Worm (Caenorhabditis elegans): ENCODE measurements around the gene F59A7.12.

F59A7.12 gene

DNA sequence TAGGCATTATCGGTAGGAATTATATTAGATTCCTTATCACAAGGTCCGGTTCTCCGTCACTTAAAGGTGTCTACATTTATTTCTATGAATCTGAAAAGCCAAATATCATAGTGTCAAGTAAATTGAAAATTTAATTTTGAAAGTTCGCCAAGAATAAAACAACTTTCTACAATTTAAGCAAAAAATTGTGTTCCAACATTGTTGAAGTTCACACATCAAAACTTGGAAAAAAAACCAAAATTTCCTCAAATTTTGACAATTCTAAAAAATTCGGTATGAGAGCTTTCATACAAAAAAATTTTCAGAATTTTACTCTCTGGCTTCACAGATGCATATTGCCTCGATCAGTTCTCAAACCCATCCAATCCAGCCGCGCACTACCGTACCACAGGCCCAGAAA is 18.2 kb upstream of the F59A7.12 start, which contains the start of gene F59A7.7:
Gene F59A7.7, plus strand, starts transcription at position 301 of the 400 bp plus-strand sequence.
- TF ChIP-seq ahr-1 (tag; optimal IDR thresholded peaks at IDR 0.05), result no peak

DNA sequence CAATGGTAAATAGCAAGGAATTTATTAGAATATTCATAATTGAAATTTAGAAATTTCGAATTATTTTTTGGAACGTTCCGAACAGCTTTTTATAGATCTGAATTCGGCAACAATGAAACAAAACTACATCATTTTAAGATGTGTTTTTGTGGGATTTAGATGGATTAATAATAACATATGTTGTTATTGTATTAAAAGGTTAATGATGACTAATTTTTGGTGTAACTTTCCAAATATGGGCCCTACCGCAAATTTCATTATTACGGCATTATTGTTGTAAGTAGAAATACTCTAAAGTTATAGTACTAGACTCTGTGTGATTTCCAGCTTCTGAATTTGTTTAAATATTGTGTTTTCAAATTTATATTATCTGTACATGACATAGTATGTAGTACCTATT is 16.2 kb upstream of the F59A7.12 start, which contains the start of gene F59A7.11:
Gene F59A7.11, minus strand, starts transcription at position 101 of the 400 bp plus-strand sequence.
- TF ChIP-seq ceh-45 (GFP tag; IDR thresholded peaks at IDR 0.05) (no peak), fkh-10 (GFP tag; optimal IDR thresholded peaks at IDR 0.05) (no peak), ceh-18 (tag; optimal IDR thresholded peaks at IDR 0.05) (no peak), pha-2 (tag; optimal IDR thresholded peaks at IDR 0.05) (no peak), rnt-1 (tag; optimal IDR thresholded peaks at IDR 0.05) (no peak), K02D7.2 (tag; optimal IDR thresholded peaks at IDR 0.05) (no peak), dmd-4 (tag; optimal IDR thresholded peaks at IDR 0.05; ENCODE audit: borderline replicate concordance) (no peak), ahr-1 (tag; optimal IDR thresholded peaks at IDR 0.05) (no peak), nfya-1 (tag; optimal IDR thresholded peaks at IDR 0.05) (no peak), pat-9 (tag; optimal IDR thresholded peaks at IDR 0.05) (no peak), madf-2 (tag; optimal IDR thresholded peaks at IDR 0.05) (no peak), ceh-24 (tag; optimal IDR thresholded peaks at IDR 0.05) (no peak), elt-4 (tag; optimal IDR thresholded peaks at IDR 0.05) (no peak), ets-4 (tag; optimal IDR thresholded peaks at IDR 0.05) (no peak), dve-1 (tag; optimal IDR thresholded peaks at IDR 0.05) (no peak), unc-3 (GFP tag; conservative IDR thresholded peaks at IDR 0.05) (no peak), unc-3 (tag; optimal IDR thresholded peaks at IDR 0.05) (no peak), nhr-11 (tag; optimal IDR thresholded peaks at IDR 0.05) (no peak)

DNA sequence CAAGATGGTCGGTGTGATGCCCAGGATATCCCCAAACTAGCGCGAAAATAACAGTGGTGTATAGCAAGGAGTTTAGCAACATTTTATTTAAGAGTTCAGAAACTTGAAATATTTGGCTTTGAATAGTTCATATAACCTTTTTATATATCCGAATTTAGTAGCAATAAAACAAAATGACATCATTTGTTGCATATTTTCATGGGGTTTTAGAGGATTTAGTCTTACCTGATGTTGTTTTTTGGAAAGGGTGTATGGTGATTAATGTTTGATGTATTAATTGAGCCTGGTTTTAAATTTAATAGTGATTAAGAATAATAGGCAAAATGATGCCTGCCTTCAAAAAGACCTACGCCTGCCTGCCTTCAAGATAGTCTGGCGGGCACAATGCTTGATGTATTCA is 13.5 kb upstream of the F59A7.12 start, which contains the start of gene F59A7.2:
Gene F59A7.2, minus strand, starts transcription at position 101 of the 400 bp plus-strand sequence.
- TF ChIP-seq hlh-15 (tag; optimal IDR thresholded peaks at IDR 0.05) (no peak), hlh-6 (tag; optimal IDR thresholded peaks at IDR 0.05) (no peak), pros-1 (tag; optimal IDR thresholded peaks at IDR 0.05) (no peak), lim-6 (tag; optimal IDR thresholded peaks at IDR 0.05) (no peak), ref-2 (tag; optimal IDR thresholded peaks at IDR 0.05) (no peak), ama-1 (optimal IDR thresholded peaks at IDR 0.05) (no peak), pag-3 (tag; optimal IDR thresholded peaks at IDR 0.05; ENCODE audit: borderline replicate concordance) (no peak), Y22D7AL.16 (tag; optimal IDR thresholded peaks at IDR 0.05) (no peak), T23F11.4 (GFP tag; optimal IDR thresholded peaks at IDR 0.05) (no peak), zip-5 (tag; optimal IDR thresholded peaks at IDR 0.05) (no peak), unc-42 (tag; optimal IDR thresholded peaks at IDR 0.05) (no peak), F13H6.1 (tag; optimal IDR thresholded peaks at IDR 0.05) (no peak), rnt-1 (tag; optimal IDR thresholded peaks at IDR 0.05) (no peak), ztf-16 (tag; optimal IDR thresholded peaks at IDR 0.05) (no peak), ceh-24 (tag; optimal IDR thresholded peaks at IDR 0.05) (no peak), ahr-1 (tag; optimal IDR thresholded peaks at IDR 0.05) (no peak), eyg-1 (tag; optimal IDR thresholded peaks at IDR 0.05) (no peak), tbx-2 (tag; optimal IDR thresholded peaks at IDR 0.05) (no peak), nhr-11 (tag; optimal IDR thresholded peaks at IDR 0.05) (no peak)

DNA sequence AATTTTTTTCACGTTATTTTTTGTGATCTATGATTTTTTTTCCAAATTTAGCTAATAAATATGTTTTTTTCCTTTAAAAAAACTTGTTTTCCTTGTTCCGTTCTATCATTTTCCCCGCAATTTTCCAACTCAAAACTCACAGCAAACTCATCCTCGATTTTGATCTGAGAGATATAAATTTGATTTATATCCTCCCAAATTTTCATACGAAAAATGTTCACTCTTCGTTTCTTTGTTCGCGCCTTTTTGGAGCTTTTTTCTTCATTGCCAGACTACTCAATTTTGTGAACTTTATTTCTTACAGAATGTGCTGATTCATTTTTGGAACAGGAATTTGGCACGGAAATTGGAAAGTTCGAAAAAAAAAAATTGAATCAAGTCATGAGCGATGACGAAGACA is 11.3 kb upstream of the F59A7.12 start, which contains the start of gene F59A7.14:
Gene F59A7.14, plus strand, starts transcription at position 301 of the 400 bp plus-strand sequence.
- TF ChIP-seq fkh-6 (tag; optimal IDR thresholded peaks at IDR 0.05), result no peak
- no peak for TF ChIP-seq lim-6 (tag; optimal IDR thresholded peaks at IDR 0.05)
- TF ChIP-seq hlh-6 (tag; optimal IDR thresholded peaks at IDR 0.05), result no peak
- TF ChIP-seq dmd-4 (tag; optimal IDR thresholded peaks at IDR 0.05; ENCODE audit: borderline replicate concordance), result no peak
- TF ChIP-seq ttx-3 (tag; optimal IDR thresholded peaks at IDR 0.05), result no peak
- no peak for TF ChIP-seq ahr-1 (tag; optimal IDR thresholded peaks at IDR 0.05)
- no peak for TF ChIP-seq fax-1 (tag; optimal IDR thresholded peaks at IDR 0.05)

DNA sequence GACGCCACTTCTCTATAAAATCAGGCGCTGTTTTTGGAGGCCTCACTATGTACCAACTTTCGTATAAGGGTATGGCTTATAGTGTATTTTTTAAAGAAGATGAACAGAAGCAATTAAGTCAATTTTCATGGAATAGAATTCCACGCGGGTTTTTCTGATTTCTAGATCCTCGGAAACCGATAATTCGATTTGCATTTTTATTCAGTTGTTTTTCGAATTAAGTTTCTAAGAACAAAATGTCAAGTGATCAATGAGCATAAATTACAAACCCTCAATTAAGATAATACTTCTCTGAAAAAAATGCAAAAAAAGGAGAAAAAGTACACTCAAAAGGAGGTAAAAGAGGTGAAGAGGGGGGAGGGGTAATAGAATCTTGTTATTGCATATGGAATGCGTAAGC is 8.7 kb upstream of the F59A7.12 start:
- TF ChIP-seq ceh-6 (GFP tag; optimal IDR thresholded peaks at IDR 0.05) (no peak), syd-9 (tag; optimal IDR thresholded peaks at IDR 0.05) (no peak), ahr-1 (tag; optimal IDR thresholded peaks at IDR 0.05) (no peak), rnt-1 (tag; optimal IDR thresholded peaks at IDR 0.05) (no peak), ceh-2 (tag; optimal IDR thresholded peaks at IDR 0.05) (no peak), ceh-30 (tag; optimal IDR thresholded peaks at IDR 0.05) (no peak), ztf-16 (tag; optimal IDR thresholded peaks at IDR 0.05) (no peak), ama-1 (optimal IDR thresholded peaks at IDR 0.05) (no peak), odd-2 (tag; optimal IDR thresholded peaks at IDR 0.05) (no peak), nfya-1 (tag; optimal IDR thresholded peaks at IDR 0.05) (no peak), elt-2 (tag; optimal IDR thresholded peaks at IDR 0.05) (no peak), ceh-22 (tag; optimal IDR thresholded peaks at IDR 0.05) (no peak), lim-6 (tag; optimal IDR thresholded peaks at IDR 0.05) (no peak), Y22D7AL.16 (tag; optimal IDR thresholded peaks at IDR 0.05) (no peak)
